Worm (Caenorhabditis elegans) whole organism, midembryonic: ENCODE measurements around the gene fbxb-15.

Experiments
- cog-1 ChIP-seq: sonication (generic microtip); optimal IDR thresholded peaks from 2 replicates; lab custom pipeline; 2016; ENCODE audit warnings: missing genetic modification characterization, missing compliant biosample characterization
- ref-1 ChIP-seq: fragments of 200-800 bp; sonication (Bioruptor generic); conservative IDR thresholded peaks from 2 replicates; pipeline ENCODE4 v1.3.6; 2022; ENCODE audit warnings: missing genetic modification reagents, missing genetic modification characterization, missing compliant biosample characterization
- tab-1 ChIP-seq: fragments of 200-800 bp; sonication (Bioruptor generic); IDR thresholded peaks from 2 replicates; pipeline ENCODE4 v1.3.6; 2022; ENCODE audit warnings: missing genetic modification characterization, missing compliant biosample characterization
- ztf-23 ChIP-seq: fragments of 200-800 bp; sonication (Bioruptor generic); IDR thresholded peaks from 2 replicates; pipeline ENCODE4 v1.3.6; 2022; ENCODE audit warnings: missing genetic modification reagents, missing genetic modification characterization, missing compliant biosample characterization
- ztf-29 ChIP-seq: fragments of 200-800 bp; sonication (Bioruptor generic); IDR thresholded peaks from 2 replicates; pipeline ENCODE4 v1.3.6; 2022; ENCODE audit warnings: missing genetic modification reagents, missing genetic modification characterization, missing compliant biosample characterization

- TF ChIP-seq ztf-23 (GFP tag; lab: Robert Waterston, UW) (no peak), ref-1 (no peak), ztf-29 (GFP tag; lab: Robert Waterston, UW) (no peak), cog-1 (tag; lab: Kevin White, UChicago) (no peak), tab-1 (GFP tag; lab: Robert Waterston, UW) (no peak)
Measured at ce11 chrII:1668913-1669312, 15.6 kb upstream of the fbxb-15 start, which contains the start of gene srw-97.
